Fruit fly (Drosophila melanogaster) whole organism, embryonic: ENCODE measurements around the gene MsrA.
A peak's percentile ranks its signal among the peaks of the same experiment; 100 is the strongest.

Experiments
- ATbp ChIP-seq: fragments of 200-800 bp; sonication (Bioruptor generic); optimal IDR thresholded peaks from 2 replicates; lab custom pipeline; 2017; ENCODE audit warnings: missing biosample characterization, mild to moderate bottlenecking, missing genetic modification characterization, missing genetic modification reagents
- B-H1 ChIP-seq: fragments of 200-800 bp; sonication (Bioruptor generic); IDR thresholded peaks from 3 replicates; pipeline ENCODE4 v1.3.6; 2022; ENCODE audit warnings: missing biosample characterization, missing genetic modification characterization
- CG14441 ChIP-seq: fragments of 200-800 bp; sonication (Bioruptor generic); IDR thresholded peaks from 2 replicates; pipeline ENCODE4 v1.3.6; 2022; ENCODE audit warnings: missing biosample characterization, missing genetic modification characterization
- CG1647 ChIP-seq: fragments of 200-800 bp; sonication (Bioruptor generic); optimal IDR thresholded peaks from 3 replicates; lab custom pipeline; 2016; ENCODE audit warnings: missing biosample characterization, missing genetic modification characterization
- CG16813 ChIP-seq: fragments of 200-800 bp; sonication (Bioruptor generic); IDR thresholded peaks from 3 replicates; pipeline ENCODE4 v1.3.6; 2022; ENCODE audit warnings: missing biosample characterization, missing genetic modification characterization; ENCODE audit not compliant: partially characterized antibody
- CG16815 ChIP-seq: fragments of 200-800 bp; sonication (Bioruptor generic); optimal IDR thresholded peaks from 3 replicates; lab custom pipeline; 2017; ENCODE audit warnings: missing biosample characterization, mild to moderate bottlenecking, missing genetic modification characterization
- CG17359 ChIP-seq: fragments of 200-800 bp; sonication (Bioruptor generic); optimal IDR thresholded peaks from 3 replicates; lab custom pipeline; 2018; ENCODE audit warnings: missing biosample characterization, mild to moderate bottlenecking, missing genetic modification characterization, moderate library complexity
- CG18011 ChIP-seq: fragments of 200-800 bp; sonication (Bioruptor generic); optimal IDR thresholded peaks from 2 replicates; lab custom pipeline; 2017; ENCODE audit warnings: missing biosample characterization, missing genetic modification characterization, mild to moderate bottlenecking, moderate library complexity, missing genotype
- CG18619 ChIP-seq: fragments of 200-800 bp; sonication (Bioruptor generic); optimal IDR thresholded peaks from 3 replicates; lab custom pipeline; 2017; ENCODE audit warnings: missing biosample characterization, mild to moderate bottlenecking, missing genetic modification characterization
- CG2129 ChIP-seq: fragments of 200-800 bp; sonication (Bioruptor generic); IDR thresholded peaks from 2 replicates; pipeline ENCODE4 v1.3.6; 2022; ENCODE audit warnings: missing biosample characterization, missing genetic modification characterization; ENCODE audit not compliant: partially characterized antibody
- CG2678 ChIP-seq: fragments of 200-800 bp; sonication (Bioruptor generic); optimal IDR thresholded peaks from 3 replicates; lab custom pipeline; 2019; ENCODE audit warnings: missing biosample characterization, mild to moderate bottlenecking, missing genetic modification characterization, moderate library complexity
- CG4360 ChIP-seq: fragments of 200-800 bp; sonication (Bioruptor generic); IDR thresholded peaks from 2 replicates; pipeline ENCODE4 v1.3.6; 2022; ENCODE audit warnings: missing biosample characterization, missing genetic modification characterization
- CG43689 ChIP-seq: fragments of 200-800 bp; sonication (Bioruptor generic); IDR thresholded peaks from 2 replicates; pipeline ENCODE4 v1.3.6; 2022; ENCODE audit warnings: missing biosample characterization, missing genetic modification characterization
- CG6654 ChIP-seq: fragments of 200-800 bp; sonication (Bioruptor generic); optimal IDR thresholded peaks from 2 replicates; lab custom pipeline; 2017; ENCODE audit warnings: missing biosample characterization, mild to moderate bottlenecking, missing genetic modification characterization
- CG6765 ChIP-seq: fragments of 200-800 bp; sonication (Bioruptor generic); optimal IDR thresholded peaks from 3 replicates; lab custom pipeline; 2017; ENCODE audit warnings: missing biosample characterization, mild to moderate bottlenecking, missing genetic modification characterization
- CG8359 ChIP-seq: fragments of 200-800 bp; sonication (Bioruptor generic); optimal IDR thresholded peaks from 2 replicates; lab custom pipeline; 2017; ENCODE audit warnings: missing biosample characterization, mild to moderate bottlenecking, missing genetic modification characterization, borderline replicate concordance
- CG8944 ChIP-seq: fragments of 200-800 bp; sonication (Bioruptor generic); optimal IDR thresholded peaks from 3 replicates; lab custom pipeline; 2016; ENCODE audit warnings: missing biosample characterization, missing genetic modification characterization
- Camta ChIP-seq: fragments of 200-800 bp; sonication (Bioruptor generic); optimal IDR thresholded peaks from 2 replicates; lab custom pipeline; 2016; ENCODE audit warnings: missing biosample characterization, missing genetic modification characterization
- CoRest ChIP-seq: fragments of 200-800 bp; sonication (Bioruptor generic); optimal IDR thresholded peaks from 3 replicates; lab custom pipeline; 2018; ENCODE audit warnings: missing biosample characterization, mild to moderate bottlenecking, missing genetic modification characterization, moderate library complexity
- D ChIP-seq, 2 experiments: fragments of 200-800 bp in 1 of 2; fragments of >200 bp in 1 of 2; sonication (Bioruptor generic) in 1 of 2; optimal IDR thresholded peaks; 2 replicates in 1 of 2; 3 replicates in 1 of 2; lab custom pipeline; 2017; ENCODE audit warnings: mild to moderate bottlenecking in 1 of 2, missing biosample characterization in 1 of 2, missing genetic modification characterization in 1 of 2, missing genetic modification reagents in 1 of 2
- D19A ChIP-seq: fragments of 200-800 bp; optimal IDR thresholded peaks from 3 replicates; lab custom pipeline; 2019; ENCODE audit warnings: missing biosample characterization, mild to moderate bottlenecking, missing genetic modification characterization, moderate library complexity
- Dll ChIP-seq: fragments of 200-800 bp; sonication (Bioruptor generic); IDR thresholded peaks from 4 replicates; pipeline ENCODE4 v1.3.6; 2022; ENCODE audit warnings: missing biosample characterization, missing genetic modification characterization; ENCODE audit not compliant: partially characterized antibody
- Ets97D ChIP-seq: fragments of 200-800 bp; sonication (Bioruptor generic); optimal IDR thresholded peaks from 3 replicates; lab custom pipeline; 2016; ENCODE audit warnings: missing biosample characterization, missing genetic modification characterization
- Fer1 ChIP-seq: fragments of 200-800 bp; sonication (Bioruptor generic); optimal IDR thresholded peaks from 2 replicates; lab custom pipeline; 2017; ENCODE audit warnings: missing biosample characterization, mild to moderate bottlenecking, missing genetic modification characterization
- HLH54F ChIP-seq: fragments of 200-800 bp; sonication (Bioruptor generic); optimal IDR thresholded peaks from 3 replicates; lab custom pipeline; 2016; ENCODE audit warnings: missing biosample characterization, missing genetic modification characterization
- HmgZ ChIP-seq: fragments of 200-800 bp; sonication (Bioruptor generic); optimal IDR thresholded peaks from 2 replicates; lab custom pipeline; 2018; ENCODE audit warnings: missing biosample characterization, mild to moderate bottlenecking, missing genetic modification characterization
- Mad ChIP-seq: fragments of 200-800 bp; sonication (Bioruptor generic); optimal IDR thresholded peaks from 2 replicates; lab custom pipeline; 2016; ENCODE audit warnings: missing biosample characterization, missing genetic modification characterization
- Max ChIP-seq: fragments of 200-800 bp; sonication (Bioruptor generic); optimal IDR thresholded peaks from 2 replicates; lab custom pipeline; 2016; ENCODE audit warnings: missing biosample characterization, mild to moderate bottlenecking, missing genetic modification characterization
- Myb ChIP-seq: fragments of 200-800 bp; sonication (Bioruptor generic); optimal IDR thresholded peaks from 2 replicates; lab custom pipeline; 2016; ENCODE audit warnings: missing biosample characterization, missing genetic modification characterization
- Nf-YB ChIP-seq: fragments of 200-800 bp; sonication (Bioruptor generic); optimal IDR thresholded peaks from 3 replicates; lab custom pipeline; 2019; ENCODE audit warnings: missing biosample characterization, mild to moderate bottlenecking, missing genetic modification characterization, moderate library complexity
- Taf1 ChIP-seq: fragments of 200-800 bp; sonication (Bioruptor generic); IDR thresholded peaks from 2 replicates; pipeline ENCODE4 v1.3.6; 2022; ENCODE audit warnings: missing biosample characterization, missing genetic modification characterization
- Vsx1 ChIP-seq: fragments of 200-800 bp; sonication (Bioruptor generic); optimal IDR thresholded peaks from 2 replicates; lab custom pipeline; 2017; ENCODE audit warnings: missing biosample characterization, mild to moderate bottlenecking, missing genetic modification characterization, missing genetic modification reagents
- ac ChIP-seq: fragments of 200-800 bp; sonication (Bioruptor generic); optimal IDR thresholded peaks from 3 replicates; lab custom pipeline; 2017; ENCODE audit warnings: missing biosample characterization, mild to moderate bottlenecking, missing genetic modification characterization
- aop ChIP-seq: fragments of 200-800 bp; sonication (Bioruptor generic); IDR thresholded peaks from 2 replicates; pipeline ENCODE4 v1.3.6; 2022; ENCODE audit warnings: missing biosample characterization, missing genetic modification characterization
- bsh ChIP-seq, 2 experiments: fragments of 200-800 bp; sonication (Bioruptor generic); optimal IDR thresholded peaks; 2 replicates each; lab custom pipeline; 2017 to 2018; ENCODE audit warnings: mild to moderate bottlenecking in 2 of 2, missing biosample characterization in 2 of 2, missing genetic modification characterization in 2 of 2, moderate library complexity in 1 of 2
- dan ChIP-seq: fragments of 200-800 bp; sonication (Bioruptor generic); IDR thresholded peaks from 2 replicates; pipeline ENCODE4 v1.3.6; 2022; ENCODE audit warnings: missing biosample characterization, missing genetic modification characterization
- dmrt99B ChIP-seq: fragments of 200-800 bp; sonication (Bioruptor generic); optimal IDR thresholded peaks from 2 replicates; lab custom pipeline; 2018; ENCODE audit warnings: missing biosample characterization, mild to moderate bottlenecking, missing genetic modification characterization, moderate library complexity
- grau ChIP-seq: fragments of 200-800 bp; optimal IDR thresholded peaks from 3 replicates; lab custom pipeline; 2019; ENCODE audit warnings: missing biosample characterization, mild to moderate bottlenecking, missing genetic modification characterization, moderate library complexity
- jigr1 ChIP-seq: fragments of 200-800 bp; sonication (Bioruptor generic); IDR thresholded peaks from 3 replicates; pipeline ENCODE4 v1.3.6; 2022; ENCODE audit warnings: missing biosample characterization, missing genetic modification characterization
- kni ChIP-seq: fragments of 200-800 bp; sonication (Bioruptor generic); optimal IDR thresholded peaks from 3 replicates; lab custom pipeline; 2017; ENCODE audit warnings: mild to moderate bottlenecking, missing biosample characterization, missing genetic modification reagents, missing genetic modification characterization
- nau ChIP-seq: fragments of 200-800 bp; sonication (Bioruptor generic); optimal IDR thresholded peaks from 3 replicates; lab custom pipeline; 2017; ENCODE audit warnings: missing biosample characterization, mild to moderate bottlenecking, missing genetic modification characterization, missing genetic modification reagents
- pan ChIP-seq, 4 experiments: fragments of >200 bp in 3 of 4; fragments of 200-800 bp in 1 of 4; sonication (Bioruptor generic) in 1 of 4; optimal IDR thresholded peaks in 3 of 4; IDR thresholded peaks in 1 of 4; 2 replicates each; pipeline versions ENCODE4 v1.3.6 to Lab custom; 2017 to 2022; ENCODE audit warnings: missing biosample characterization in 2 of 4, missing genetic modification characterization in 2 of 4, mixed read lengths in 1 of 4
- pnt ChIP-seq: fragments of 200-800 bp; sonication (Bioruptor generic); optimal IDR thresholded peaks from 3 replicates; lab custom pipeline; 2016; ENCODE audit warnings: missing biosample characterization, missing genetic modification characterization
- sob ChIP-seq: fragments of 200-800 bp; sonication (Bioruptor generic); IDR thresholded peaks from 2 replicates; pipeline ENCODE4 v1.3.6; 2022; ENCODE audit warnings: missing biosample characterization, missing genetic modification characterization
- zfh1 ChIP-seq: fragments of 200-800 bp; sonication (Bioruptor generic); IDR thresholded peaks from 3 replicates; pipeline ENCODE4 v1.3.6; 2022; ENCODE audit warnings: missing biosample characterization, missing genetic modification characterization

MsrA gene

DNA sequence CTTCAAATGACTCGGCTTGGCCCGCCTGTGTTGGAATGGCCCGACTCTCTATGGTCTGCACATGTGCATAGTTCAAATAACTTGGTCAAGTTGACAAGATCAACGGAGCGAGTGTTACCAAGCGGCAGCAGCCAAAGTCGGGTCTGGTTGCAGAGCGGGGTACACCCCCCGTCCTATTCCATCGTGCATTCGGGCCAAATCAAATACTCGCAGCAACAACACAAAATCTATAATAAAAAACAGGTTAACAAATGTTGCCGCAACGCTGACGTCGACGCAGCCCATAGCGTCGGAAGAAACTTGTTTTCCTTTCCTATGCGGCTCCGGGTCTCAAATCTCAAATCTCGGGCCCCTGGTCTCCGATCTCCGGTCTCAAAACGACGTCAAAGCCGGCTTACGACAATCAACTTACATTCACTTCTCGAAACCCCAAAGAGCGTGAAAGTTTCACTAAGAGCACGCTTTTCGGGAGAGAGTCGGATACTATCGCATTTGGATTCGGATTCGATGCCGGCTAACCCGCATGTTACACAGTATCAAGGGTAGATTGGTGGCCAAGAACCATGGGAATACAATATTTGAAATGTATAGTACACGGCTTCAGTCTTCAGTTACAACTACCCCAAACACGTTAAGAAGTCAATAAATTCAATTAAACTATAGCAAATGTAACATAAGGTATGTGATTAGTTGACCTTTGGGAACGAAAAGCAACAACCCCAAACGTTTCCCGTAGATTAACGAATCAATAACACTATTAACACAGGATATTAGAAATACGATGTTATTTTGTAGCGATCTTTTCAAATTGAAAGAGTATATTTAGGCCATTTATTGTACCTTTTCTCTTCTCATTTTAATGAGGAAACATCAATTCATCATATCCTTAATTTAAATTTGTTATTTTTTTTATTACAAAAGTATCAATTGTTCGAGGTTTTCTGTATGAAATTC lies 23.7 kb downstream of the MsrA start (continued):
- TF ChIP-seq Mad (GFP tag; lab: Kevin White, UChicago): peak; percentile 35
- peak; percentile 0 for TF ChIP-seq Ets97D (GFP tag; lab: Kevin White, UChicago)
- TF ChIP-seq CG2678 (tag; lab: Kevin White, UChicago): peak; percentile 81
- TF ChIP-seq Dll: 0 out of 4 replicates have a peak, but pooled peaks have one; percentile 5
- TF ChIP-seq dan (GFP tag; lab: Robert Waterston, UW): no peak
- peak; percentile 87 for TF ChIP-seq CG18619 (GFP tag; lab: Kevin White, UChicago)
- peak; percentile 30 for TF ChIP-seq CG6654 (GFP tag; lab: Kevin White, UChicago)
- TF ChIP-seq ac: no peak
- TF ChIP-seq Myb: peak; percentile 21
- peak; percentile 39 for TF ChIP-seq D19A (tag; lab: Kevin White, UChicago)
- 0 out of 2 replicates have a peak, but pooled peaks have one; percentile 28 for TF ChIP-seq Taf1
- peak; percentile 77 for TF ChIP-seq CG16815 (GFP tag; lab: Kevin White, UChicago)
- no peak for TF ChIP-seq Fer1 (GFP tag; lab: Kevin White, UChicago)
- no peak for TF ChIP-seq CG6765 (GFP tag; lab: Kevin White, UChicago)
- no peak for TF ChIP-seq HmgZ (tag; lab: Kevin White, UChicago)
- no peak for TF ChIP-seq D (optimal IDR thresholded peaks at IDR 0.05; lab: Kevin White, UChicago)
- TF ChIP-seq D (GFP tag; optimal IDR thresholded peaks at IDR 0.05; lab: Kevin White, UChicago): peak; percentile 43
- peak; percentile 56 for TF ChIP-seq pnt (GFP tag; lab: Kevin White, UChicago)
- no peak for TF ChIP-seq CG16813 (GFP tag; lab: Robert Waterston, UW)
- peak; percentile 21 for TF ChIP-seq CG8359 (GFP tag; lab: Kevin White, UChicago)
- peak; percentile 50; the same call in 1 of the 2 replicates for TF ChIP-seq CG4360 (GFP tag; lab: Robert Waterston, UW)
- TF ChIP-seq ATbp (GFP tag; lab: Kevin White, UChicago): peak; percentile 52
- peak; percentile 62 for TF ChIP-seq Nf-YB (GFP tag; lab: Kevin White, UChicago)
- TF ChIP-seq pan (optimal IDR thresholded peaks at IDR 0.05; lab: Kevin White, UChicago): peak in 1 of 2 experiments; percentile 82
- peak; percentile 21 to 71 for TF ChIP-seq pan (GFP tag; optimal IDR thresholded peaks at IDR 0.05 in 1 of 2, IDR thresholded peaks at IDR 0.05 in 1 of 2)
- peak; percentile 16 for TF ChIP-seq nau (GFP tag; lab: Kevin White, UChicago)
- peak; percentile 73 for TF ChIP-seq grau (tag; lab: Kevin White, UChicago)
- peak; percentile 63 for TF ChIP-seq dmrt99B
- no peak for TF ChIP-seq CG43689 (GFP tag; lab: Robert Waterston, UW)
- TF ChIP-seq CG8944 (GFP tag; lab: Kevin White, UChicago): peak; percentile 59
- peak; percentile 61; the same call in 1 of the 2 replicates for TF ChIP-seq CG14441 (GFP tag; lab: Robert Waterston, UW)
- TF ChIP-seq bsh (GFP tag; optimal IDR thresholded peaks at IDR 0.05; lab: Kevin White, UChicago): peak; percentile 17 to 40
- 0 out of 3 replicates have a peak, but pooled peaks have one; percentile 7 for TF ChIP-seq zfh1 (GFP tag; lab: Robert Waterston, UW)
- TF ChIP-seq jigr1 (GFP tag; lab: Robert Waterston, UW): no peak
- TF ChIP-seq CG17359 (tag; lab: Kevin White, UChicago): peak; percentile 46
- peak; percentile 87 for TF ChIP-seq CoRest (tag; lab: Kevin White, UChicago)
- peak; percentile 51 for TF ChIP-seq Camta (GFP tag; lab: Kevin White, UChicago)
- peak; percentile 99 for TF ChIP-seq kni (GFP tag; lab: Kevin White, UChicago)
- peak; percentile 11 for TF ChIP-seq CG18011 (GFP tag; lab: Kevin White, UChicago)
- peak; percentile 49 for TF ChIP-seq Max (GFP tag; lab: Kevin White, UChicago)
- TF ChIP-seq CG2129 (GFP tag; lab: Robert Waterston, UW): no peak
- TF ChIP-seq CG1647: peak; percentile 40
- peak; percentile 48; the same call in 1 of the 2 replicates for TF ChIP-seq aop
- TF ChIP-seq HLH54F (GFP tag; lab: Kevin White, UChicago): peak; percentile 68
- TF ChIP-seq Vsx1 (GFP tag; lab: Kevin White, UChicago): peak; percentile 48
- TF ChIP-seq B-H1 (GFP tag; lab: Robert Waterston, UW): no peak; the same call in 2 of the 3 replicates
- TF ChIP-seq sob (GFP tag; lab: Robert Waterston, UW): no peak
